Worm (Caenorhabditis elegans) whole organism, L4 larva: ENCODE data around the gene clec-262.
A peak's percentile ranks its signal among the peaks of the same experiment; 100 is the strongest.

Experiments
- F44E2.7 ChIP-seq: fragments of 200-800 bp; sonication (Bioruptor generic); IDR thresholded peaks from 2 replicates; pipeline ENCODE4 v2.1.2; 2022; ENCODE audit warnings: missing genetic modification characterization, missing compliant biosample characterization
- F49E8.2 ChIP-seq: sonication (generic microtip); optimal IDR thresholded peaks from 2 replicates; lab custom pipeline; 2016; ENCODE audit warnings: missing compliant biosample characterization, mild to moderate bottlenecking, missing genetic modification characterization, borderline replicate concordance
- T20F7.1 ChIP-seq: fragments of 200-800 bp; sonication (Bioruptor generic); optimal IDR thresholded peaks from 2 replicates; lab custom pipeline; 2018; ENCODE audit warnings: mild to moderate bottlenecking, missing genetic modification characterization, missing compliant biosample characterization
- Y105C5A.15 ChIP-seq: fragments of 200-800 bp; sonication (Bioruptor generic); IDR thresholded peaks from 2 replicates; pipeline ENCODE4 v1.3.6; 2022; ENCODE audit warnings: missing genetic modification characterization, missing compliant biosample characterization
- aha-1 ChIP-seq: fragments of 150-350 bp; peaks from one replicate; lab custom pipeline; 2014; ENCODE audit warnings: missing biosample characterization, missing genetic modification characterization
- ama-1 ChIP-seq: fragments of 150-350 bp; optimal IDR thresholded peaks from 2 replicates; lab custom pipeline; 2014; ENCODE audit warnings: inconsistent platforms, mixed read lengths
- daf-19 ChIP-seq: fragments of 200-800 bp; sonication (Bioruptor generic); conservative IDR thresholded peaks from 2 replicates; pipeline ENCODE4 v1.3.6; 2022; ENCODE audit warnings: missing genetic modification characterization, missing compliant biosample characterization
- dve-1 ChIP-seq: sonication (generic microtip); optimal IDR thresholded peaks from 2 replicates; lab custom pipeline; 2017; ENCODE audit warnings: antibody characterized with exemption, mild to moderate bottlenecking, missing genetic modification characterization, missing compliant biosample characterization; ENCODE audit not compliant: insufficient read depth
- egl-43 ChIP-seq: fragments of 200-800 bp; sonication (Bioruptor generic); IDR thresholded peaks from 2 replicates; pipeline ENCODE4 v1.3.6; 2022; ENCODE audit warnings: missing genetic modification reagents, missing genetic modification characterization, missing compliant biosample characterization
- hmg-1.1 ChIP-seq: fragments of 200-800 bp; sonication (Bioruptor generic); IDR thresholded peaks from 2 replicates; pipeline ENCODE4 v1.3.6; 2022; ENCODE audit warnings: missing genetic modification reagents, missing genetic modification characterization, missing compliant biosample characterization
- lin-15B ChIP-seq: fragments of 150-350 bp; sonication (generic microtip); optimal IDR thresholded peaks from 3 replicates; lab custom pipeline; 2014; ENCODE audit warnings: missing biosample characterization, missing genetic modification characterization
- madf-9 ChIP-seq: fragments of 200-800 bp; sonication (Bioruptor generic); conservative IDR thresholded peaks from 2 replicates; pipeline ENCODE4 v1.3.6; 2022; ENCODE audit warnings: missing genetic modification reagents, missing genetic modification characterization, missing compliant biosample characterization
- mdt-29 ChIP-seq: fragments of 200-800 bp; sonication (Bioruptor generic); IDR thresholded peaks from 2 replicates; pipeline ENCODE4 v1.3.6; 2022; ENCODE audit warnings: missing genetic modification reagents, missing genetic modification characterization, missing compliant biosample characterization
- mes-2 ChIP-seq: sonication (generic microtip); optimal IDR thresholded peaks from 2 replicates; lab custom pipeline; 2016; ENCODE audit warnings: missing genotype, mild to moderate bottlenecking, missing genetic modification characterization, missing compliant biosample characterization; ENCODE audit not compliant: poor library complexity, severe bottlenecking
- nhr-10 ChIP-seq: fragments of 150-350 bp; optimal IDR thresholded peaks from 2 replicates; lab custom pipeline; 2014; ENCODE audit warnings: missing biosample characterization, missing genetic modification characterization
- nhr-102 ChIP-seq: sonication (generic microtip); optimal IDR thresholded peaks from 2 replicates; lab custom pipeline; 2016; ENCODE audit warnings: mild to moderate bottlenecking, missing genetic modification characterization, moderate library complexity, missing compliant biosample characterization
- nhr-11 ChIP-seq: fragments of 150-350 bp; optimal IDR thresholded peaks from 2 replicates; lab custom pipeline; 2014; ENCODE audit warnings: missing biosample characterization, missing genetic modification characterization
- nhr-25 ChIP-seq: sonication (generic microtip); optimal IDR thresholded peaks from 2 replicates; lab custom pipeline; 2017; ENCODE audit warnings: missing genetic modification characterization, mild to moderate bottlenecking, missing compliant biosample characterization, antibody characterized with exemption, moderate library complexity, borderline replicate concordance; ENCODE audit not compliant: insufficient read depth
- nhr-28 ChIP-seq: fragments of 150-350 bp; optimal IDR thresholded peaks from 2 replicates; lab custom pipeline; 2014; ENCODE audit warnings: missing biosample characterization, missing genetic modification characterization
- nhr-41 ChIP-seq: fragments of 200-800 bp; sonication (Bioruptor generic); IDR thresholded peaks from 2 replicates; pipeline ENCODE4 v1.3.6; 2022; ENCODE audit warnings: missing genetic modification reagents, missing genetic modification characterization, missing compliant biosample characterization
- nhr-42 ChIP-seq: fragments of 200-800 bp; sonication (Bioruptor generic); IDR thresholded peaks from 2 replicates; pipeline ENCODE4 v1.3.6; 2022; ENCODE audit warnings: missing genetic modification characterization, missing compliant biosample characterization
- nhr-48 ChIP-seq: sonication (generic microtip); optimal IDR thresholded peaks from 2 replicates; lab custom pipeline; 2016; ENCODE audit warnings: mild to moderate bottlenecking, missing genetic modification characterization, missing compliant biosample characterization
- nhr-6 ChIP-seq: fragments of 150-350 bp; optimal IDR thresholded peaks from 2 replicates; lab custom pipeline; 2014; ENCODE audit warnings: missing biosample characterization, missing genetic modification characterization
- skn-1 ChIP-seq: fragments of 150-350 bp; optimal IDR thresholded peaks from 2 replicates; lab custom pipeline; 2014; ENCODE audit warnings: missing biosample characterization, missing genetic modification characterization
- snpc-4 ChIP-seq: fragments of 150-350 bp; optimal IDR thresholded peaks from 2 replicates; lab custom pipeline; 2014; ENCODE audit warnings: missing biosample characterization, missing genetic modification characterization
- tag-97 ChIP-seq: fragments of 200-800 bp; sonication (Bioruptor generic); IDR thresholded peaks from 2 replicates; pipeline ENCODE4 v1.3.6; 2022; ENCODE audit warnings: missing genetic modification characterization, missing compliant biosample characterization
- unc-62 ChIP-seq, 3 experiments: fragments of 150-350 bp in 1 of 3; sonication (generic microtip); optimal IDR thresholded peaks in 2 of 3; peaks in 1 of 3; 1 replicate in 1 of 3; 2 replicates in 2 of 3; lab custom pipeline; 2014 to 2017; ENCODE audit warnings: missing biosample characterization in 3 of 3, missing genetic modification characterization in 3 of 3, missing genetic modification reagents in 3 of 3, missing genotype in 1 of 3
- zip-2 ChIP-seq: fragments of 150-350 bp; optimal IDR thresholded peaks from 2 replicates; lab custom pipeline; 2014; ENCODE audit warnings: missing biosample characterization, missing genetic modification characterization

The clec-262 gene

DNA sequence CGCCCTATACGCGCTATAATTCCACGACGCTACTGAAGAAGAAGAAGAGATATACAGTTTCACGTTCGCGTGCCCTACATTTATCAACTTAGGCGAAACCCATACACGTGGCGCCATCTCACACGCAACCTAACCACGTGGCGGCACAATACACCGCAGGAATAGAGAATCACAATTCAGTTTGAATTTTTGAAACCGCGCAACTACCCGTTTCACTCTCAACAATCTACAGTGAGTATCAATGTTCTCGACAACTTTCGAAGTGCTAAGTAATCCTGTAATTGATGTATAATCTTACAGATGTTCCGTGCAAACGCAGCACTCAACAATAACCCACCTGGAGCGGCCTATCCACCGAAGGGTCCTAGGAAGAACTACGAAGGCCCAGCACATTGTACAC lies 5.8 kb upstream of the clec-262 start, which contains the start of gene ZC15.1:
ZC15.1 (plus strand) TSS at position 301 of the 400 bp plus-strand sequence.
- no peak for TF ChIP-seq nhr-42 (GFP tag; lab: Robert Waterston, UW)
- TF ChIP-seq, all 104 proteins: peak for 0

DNA sequence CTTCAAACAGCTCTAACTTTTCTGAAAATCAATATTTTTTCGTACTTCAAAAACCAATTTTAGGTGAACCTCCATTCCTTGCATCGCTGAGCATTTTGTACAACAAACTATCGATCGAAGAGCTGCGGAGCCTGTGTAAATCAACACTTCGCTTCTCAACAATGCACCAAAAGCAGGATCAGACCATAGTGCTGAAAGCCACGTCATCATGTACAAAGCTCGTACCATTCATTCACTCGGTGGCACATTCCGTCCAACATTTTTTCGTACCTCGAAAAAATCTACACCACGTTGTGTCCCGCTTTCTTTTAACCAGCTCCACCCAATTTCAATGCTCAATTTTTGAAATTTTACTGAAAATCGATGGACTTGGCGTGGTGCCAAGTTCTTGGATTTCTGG lies 1.0 kb upstream of the clec-262 start, which contains the start of gene ZC15.10:
ZC15.10 (plus strand) TSS at position 162 of the 400 bp plus-strand sequence.
- TF ChIP-seq nhr-6: no peak
- no peak for TF ChIP-seq F49E8.2 (tag; lab: Kevin White, UChicago)
- TF ChIP-seq ama-1 (lab: Kevin White, UChicago): no peak
- no peak for TF ChIP-seq egl-43 (GFP tag; lab: Robert Waterston, UW)
- TF ChIP-seq daf-19 (GFP tag; lab: Robert Waterston, UW): no peak
- no peak for TF ChIP-seq dve-1 (tag; lab: Kevin White, UChicago)
- peak in 1 of 2 experiments; percentile 67 for TF ChIP-seq unc-62 (GFP tag; optimal IDR thresholded peaks at IDR 0.05 in 1 of 2; lab: Kevin White, UChicago)
- TF ChIP-seq unc-62 (tag; optimal IDR thresholded peaks at IDR 0.05; lab: Kevin White, UChicago): no peak
- 0 out of 2 replicates have a peak, but pooled peaks have one; percentile 53 for TF ChIP-seq F44E2.7 (GFP tag; lab: Robert Waterston, UW)
- TF ChIP-seq mes-2: no peak

DNA sequence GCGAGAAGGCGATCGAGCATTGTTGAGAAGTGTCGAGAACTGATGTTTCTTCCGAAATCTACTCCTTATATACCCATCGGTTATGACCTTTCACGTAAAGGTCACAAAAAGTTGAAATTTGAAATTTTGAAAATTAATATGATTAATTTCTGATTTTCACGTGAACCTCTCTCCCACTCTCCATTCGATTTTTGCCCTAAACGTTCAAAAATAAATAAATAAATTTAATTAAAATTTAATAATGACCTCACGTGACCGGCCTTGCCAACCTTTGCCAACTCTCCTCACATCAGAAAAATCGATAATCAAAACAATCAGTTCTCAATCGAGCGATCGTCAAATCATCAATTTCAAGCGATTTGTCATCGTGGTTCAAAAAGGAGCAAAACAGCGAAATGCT lies 5.8 kb downstream of the clec-262 start, which contains the start of gene Y113G7C.1:
Y113G7C.1 (plus strand) TSS at position 301 of the 400 bp plus-strand sequence.
- peak; percentile 15 for TF ChIP-seq aha-1 (tag; lab: Kevin White, UChicago)
- no peak for TF ChIP-seq lin-15B

DNA sequence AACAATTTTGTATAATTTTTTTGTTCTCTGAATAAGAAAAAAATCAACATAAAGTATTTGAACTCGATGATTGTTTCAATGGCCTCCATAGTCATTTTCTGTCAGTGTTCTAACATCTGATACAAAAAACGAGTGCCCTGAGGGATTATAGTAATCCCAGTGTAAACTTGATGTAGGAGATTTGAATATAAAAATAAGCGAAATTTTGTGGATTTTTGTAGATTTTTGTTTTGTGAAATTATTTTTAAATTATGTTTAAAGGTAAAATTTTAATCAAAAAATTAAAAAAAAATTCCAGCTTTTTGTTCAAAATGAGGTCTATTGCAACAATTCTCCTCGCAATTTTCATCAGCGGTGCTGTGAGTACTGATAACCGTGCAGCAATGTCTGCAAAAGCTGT lies 13.8 kb downstream of the clec-262 start, which contains the start of gene Y38H6A.1:
Y38H6A.1 (plus strand) TSS at position 301 of the 400 bp plus-strand sequence.
- TF ChIP-seq tag-97 (GFP tag; lab: Robert Waterston, UW): no peak
- TF ChIP-seq egl-43 (GFP tag; lab: Robert Waterston, UW): no peak
- TF ChIP-seq Y105C5A.15 (GFP tag; lab: Robert Waterston, UW): no peak
- TF ChIP-seq nhr-10 (tag; lab: Kevin White, UChicago): no peak
- no peak for TF ChIP-seq zip-2 (tag; lab: Kevin White, UChicago)
- no peak for TF ChIP-seq madf-9 (GFP tag; lab: Robert Waterston, UW)
- no peak for TF ChIP-seq skn-1 (tag; lab: Kevin White, UChicago)
- no peak for TF ChIP-seq nhr-102 (tag; lab: Kevin White, UChicago)
- no peak for TF ChIP-seq nhr-41
- no peak for TF ChIP-seq T20F7.1 (GFP tag; lab: Kevin White, UChicago)
- TF ChIP-seq nhr-25: no peak

DNA sequence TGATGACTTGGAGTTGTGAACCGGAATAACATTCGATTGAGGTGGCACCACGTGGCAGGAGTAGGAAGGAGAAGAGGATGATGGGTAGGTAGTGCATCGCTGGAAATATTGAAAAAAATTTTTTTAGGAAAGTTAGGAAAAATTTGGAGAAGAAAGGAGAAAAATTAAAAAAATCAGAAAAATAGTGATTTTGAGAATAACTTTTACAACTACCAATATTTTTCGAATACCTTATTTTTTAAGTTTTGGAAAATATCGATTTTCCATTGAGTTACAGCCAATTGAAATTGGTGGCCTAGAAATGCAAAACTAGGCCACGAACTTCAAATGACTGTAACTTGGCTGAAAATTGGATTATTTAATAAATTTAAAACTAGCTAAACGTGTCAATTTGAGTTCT lies 23.6 kb downstream of the clec-262 start, which contains the start of gene Y38H6A.5:
Y38H6A.5 (minus strand) TSS at position 101 of the 400 bp plus-strand sequence.
- TF ChIP-seq nhr-48 (tag; lab: Kevin White, UChicago): no peak
- peak in 1 of 2 experiments; percentile 65 for TF ChIP-seq unc-62 (GFP tag; optimal IDR thresholded peaks at IDR 0.05 in 1 of 2; lab: Kevin White, UChicago)
- no peak for TF ChIP-seq unc-62 (tag; optimal IDR thresholded peaks at IDR 0.05; lab: Kevin White, UChicago)
- no peak for TF ChIP-seq ama-1 (lab: Kevin White, UChicago)
- no peak for TF ChIP-seq nhr-28
- TF ChIP-seq nhr-11 (tag; lab: Kevin White, UChicago): no peak
- TF ChIP-seq hmg-1.1 (GFP tag; lab: Robert Waterston, UW): no peak
- no peak for TF ChIP-seq tag-97 (GFP tag; lab: Robert Waterston, UW)
- TF ChIP-seq dve-1 (tag; lab: Kevin White, UChicago): no peak

DNA sequence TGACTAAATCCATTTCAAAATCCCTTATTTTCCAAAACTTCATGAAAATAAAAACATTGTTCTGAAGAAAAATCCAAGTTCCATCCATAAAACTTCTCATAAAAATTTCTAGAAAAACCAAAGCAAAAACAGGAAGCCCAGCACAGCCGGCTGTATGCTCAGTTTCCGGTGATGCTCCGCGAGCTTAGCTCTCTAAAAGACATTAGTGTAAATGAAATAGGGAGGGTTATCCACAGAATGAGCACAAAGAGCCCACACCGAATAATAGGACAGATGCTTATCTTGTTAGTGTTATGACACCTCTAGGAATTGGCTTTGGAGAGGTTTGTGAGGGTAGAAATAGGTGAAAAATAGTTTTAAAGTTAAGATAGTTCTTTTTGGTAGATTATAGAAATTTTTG lies 26.4 kb downstream of the clec-262 start:
- TF ChIP-seq mdt-29 (GFP tag; lab: Robert Waterston, UW) (no peak), Y105C5A.15 (GFP tag; lab: Robert Waterston, UW) (no peak), snpc-4 (no peak), aha-1 (tag; lab: Kevin White, UChicago) (peak; percentile 77)
